Worm (Caenorhabditis elegans) whole organism, L4/young adult: ENCODE results near the gene pmp-5.

Experiments
- W03F9.2 ChIP-seq: fragments of 150-350 bp; optimal IDR thresholded peaks from 2 replicates; lab custom pipeline; 2014; ENCODE audit warnings: missing biosample characterization, missing genetic modification characterization
- dao-5 ChIP-seq: sonication (generic microtip); optimal IDR thresholded peaks from 2 replicates; lab custom pipeline; 2016; ENCODE audit warnings: missing genotype, missing genetic modification characterization, moderate library complexity, missing compliant biosample characterization
- him-1 ChIP-seq: sonication (generic microtip); optimal IDR thresholded peaks from 2 replicates; lab custom pipeline; 2016; ENCODE audit warnings: missing genotype, missing genetic modification reagents, missing genetic modification characterization, missing compliant biosample characterization

The pmp-5 gene

ce11 chrV:6685963-6686362 is 20.4 kb upstream of the pmp-5 start:
- no peak for TF ChIP-seq W03F9.2
- no peak for TF ChIP-seq him-1
- TF ChIP-seq dao-5, result no peak

ce11 chrV:6685499-6685898 is 19.9 kb upstream of the pmp-5 start:
- no peak for TF ChIP-seq dao-5
- TF ChIP-seq W03F9.2, result no peak
- no peak for TF ChIP-seq him-1

ce11 chrV:6684541-6684940 is 18.9 kb upstream of the pmp-5 start:
- no peak for TF ChIP-seq W03F9.2
- TF ChIP-seq him-1, result no peak
- no peak for TF ChIP-seq dao-5

ce11 chrV:6683740-6684139 is 18.1 kb upstream of the pmp-5 start:
- no peak for TF ChIP-seq him-1
- no peak for TF ChIP-seq dao-5
- TF ChIP-seq W03F9.2, result no peak

ce11 chrV:6683282-6683681 is 17.7 kb upstream of the pmp-5 start:
- TF ChIP-seq dao-5, result no peak
- TF ChIP-seq W03F9.2, result no peak
- TF ChIP-seq him-1, result no peak

- TF ChIP-seq him-1 (no peak), W03F9.2 (no peak), dao-5 (no peak)
Observed at ce11 chrV:6681501-6681900, 15.9 kb upstream of the pmp-5 start, which contains the start of gene egl-46. Gene egl-46, minus strand, starts transcription at chrV:6681573.

- TF ChIP-seq W03F9.2 (no peak), dao-5 (no peak), him-1 (no peak)
Observed at ce11 chrV:6676158-6676849, 10.7 kb upstream of the pmp-5 start, which contains the start of gene cest-34. Gene cest-34, plus strand, starts transcription at chrV:6676799.

ce11 chrV:6673967-6674366 is 8.4 kb upstream of the pmp-5 start, which contains the start of gene cest-31:
Gene cest-31, plus strand, starts transcription at chrV:6674267.
- no peak for TF ChIP-seq dao-5
- TF ChIP-seq W03F9.2, result no peak
- TF ChIP-seq him-1, result no peak

ce11 chrV:6669520-6669919 is 3.9 kb upstream of the pmp-5 start, which contains the start of gene cest-28:
Gene cest-28, plus strand, starts transcription at chrV:6669820.
- TF ChIP-seq W03F9.2 (no peak), him-1 (no peak), dao-5 (no peak)

ce11 chrV:6668741-6669140 is 3.1 kb upstream of the pmp-5 start, which contains the start of gene str-180:
Gene str-180, minus strand, starts transcription at chrV:6668841.
- TF ChIP-seq him-1 (no peak), W03F9.2 (no peak), dao-5 (no peak)

- no peak for TF ChIP-seq him-1
- TF ChIP-seq dao-5, result no peak
- no peak for TF ChIP-seq W03F9.2
Observed at ce11 chrV:6666557-6666956, 944 bp upstream of the pmp-5 start.

ce11 chrV:6662505-6662904 is 3.1 kb downstream of the pmp-5 start:
- TF ChIP-seq him-1 (no peak), W03F9.2 (no peak), dao-5 (no peak)

- no peak for TF ChIP-seq dao-5
- no peak for TF ChIP-seq him-1
- no peak for TF ChIP-seq W03F9.2
Observed at ce11 chrV:6661658-6662057, 4.0 kb downstream of the pmp-5 start.

- TF ChIP-seq him-1, result no peak
- TF ChIP-seq W03F9.2, result no peak
Observed at ce11 chrV:6659533-6659932, 6.1 kb downstream of the pmp-5 start.

ce11 chrV:6658765-6659164 is 6.8 kb downstream of the pmp-5 start:
- TF ChIP-seq him-1, result peak; percentile 76
- TF ChIP-seq dao-5, result no peak

- TF ChIP-seq him-1 (no peak), W03F9.2 (no peak), dao-5 (no peak)
Observed at ce11 chrV:6657532-6658259, 7.9 kb downstream of the pmp-5 start.
